Worm (Caenorhabditis elegans) whole organism, L4 larva: ENCODE measurements around the gene Y39E4B.6.

Experiments
- D1046.2 ChIP-seq: fragments of 200-800 bp; sonication (Bioruptor generic); IDR thresholded peaks from 2 replicates; pipeline ENCODE4 v1.3.6; 2022; ENCODE audit warnings: missing genetic modification characterization, missing compliant biosample characterization
- F37D6.2 ChIP-seq: sonication (generic microtip); optimal IDR thresholded peaks from 2 replicates; lab custom pipeline; 2016; ENCODE audit warnings: mild to moderate bottlenecking, missing genetic modification characterization, missing compliant biosample characterization
- R02D3.7 ChIP-seq: fragments of 150-350 bp; sonication (generic microtip); optimal IDR thresholded peaks from 3 replicates; lab custom pipeline; 2014; ENCODE audit warnings: missing biosample characterization, missing genetic modification characterization
- T20F7.1 ChIP-seq: fragments of 200-800 bp; sonication (Bioruptor generic); optimal IDR thresholded peaks from 2 replicates; lab custom pipeline; 2018; ENCODE audit warnings: mild to moderate bottlenecking, missing genetic modification characterization, missing compliant biosample characterization
- Y48G9A.11 ChIP-seq: fragments of 200-800 bp; sonication (Bioruptor generic); IDR thresholded peaks from 2 replicates; pipeline ENCODE4 v1.3.6; 2022; ENCODE audit warnings: missing genetic modification reagents, missing genetic modification characterization, missing compliant biosample characterization
- ZK337.2 ChIP-seq: fragments of 200-800 bp; sonication (Bioruptor generic); IDR thresholded peaks from 2 replicates; pipeline ENCODE4 v1.3.6; 2022; ENCODE audit warnings: missing genetic modification reagents, missing genetic modification characterization, missing compliant biosample characterization
- aha-1 ChIP-seq: fragments of 150-350 bp; peaks from one replicate; lab custom pipeline; 2014; ENCODE audit warnings: missing biosample characterization, missing genetic modification characterization
- ama-1 ChIP-seq: fragments of 150-350 bp; optimal IDR thresholded peaks from 2 replicates; lab custom pipeline; 2014; ENCODE audit warnings: inconsistent platforms, mixed read lengths
- arid-1 ChIP-seq: fragments of 200-800 bp; sonication (Bioruptor generic); conservative IDR thresholded peaks from 2 replicates; pipeline ENCODE4 v1.3.6; 2022; ENCODE audit warnings: missing genetic modification reagents, missing genetic modification characterization, missing compliant biosample characterization
- ceh-32 ChIP-seq: sonication (generic microtip); optimal IDR thresholded peaks from 2 replicates; lab custom pipeline; 2016; ENCODE audit warnings: mild to moderate bottlenecking, missing genetic modification characterization, missing compliant biosample characterization; ENCODE audit not compliant: poor library complexity
- dmd-6 ChIP-seq: fragments of 200-800 bp; sonication (Bioruptor generic); IDR thresholded peaks from 2 replicates; pipeline ENCODE4 v1.3.6; 2022; ENCODE audit warnings: missing genetic modification reagents, missing genetic modification characterization, missing compliant biosample characterization
- dmd-9 ChIP-seq: fragments of 200-800 bp; sonication (Bioruptor generic); IDR thresholded peaks from 2 replicates; pipeline ENCODE4 v1.3.6; 2022; ENCODE audit warnings: missing genetic modification reagents, missing genetic modification characterization, missing compliant biosample characterization
- dpl-1 ChIP-seq: fragments of 150-350 bp; optimal IDR thresholded peaks from 2 replicates; lab custom pipeline; 2014; ENCODE audit warnings: missing biosample characterization, missing genetic modification reagents, missing genetic modification characterization
- dve-1 ChIP-seq: sonication (generic microtip); optimal IDR thresholded peaks from 2 replicates; lab custom pipeline; 2017; ENCODE audit warnings: antibody characterized with exemption, mild to moderate bottlenecking, missing genetic modification characterization, missing compliant biosample characterization; ENCODE audit not compliant: insufficient read depth
- egl-27 ChIP-seq: sonication (generic microtip); optimal IDR thresholded peaks from 3 replicates; lab custom pipeline; 2017; ENCODE audit warnings: missing biosample characterization, missing genetic modification reagents, missing genetic modification characterization
- fkh-10 ChIP-seq: fragments of 150-350 bp; optimal IDR thresholded peaks from 2 replicates; lab custom pipeline; 2014; ENCODE audit warnings: missing biosample characterization, missing genetic modification reagents, missing genetic modification characterization
- fos-1 ChIP-seq: fragments of 150-350 bp; optimal IDR thresholded peaks from 2 replicates; lab custom pipeline; 2014; ENCODE audit warnings: missing biosample characterization, missing genetic modification characterization
- hlh-30 ChIP-seq: sonication (generic microtip); optimal IDR thresholded peaks from 2 replicates; lab custom pipeline; 2017; ENCODE audit warnings: antibody characterized with exemption, mild to moderate bottlenecking, missing genetic modification characterization, missing compliant biosample characterization; ENCODE audit not compliant: insufficient read depth
- hmg-1.1 ChIP-seq: fragments of 200-800 bp; sonication (Bioruptor generic); IDR thresholded peaks from 2 replicates; pipeline ENCODE4 v1.3.6; 2022; ENCODE audit warnings: missing genetic modification reagents, missing genetic modification characterization, missing compliant biosample characterization
- jun-1 ChIP-seq: fragments of 150-350 bp; optimal IDR thresholded peaks from 2 replicates; lab custom pipeline; 2014; ENCODE audit warnings: missing biosample characterization, missing genetic modification reagents, missing genetic modification characterization
- lim-7 ChIP-seq: fragments of 200-800 bp; sonication (Bioruptor generic); IDR thresholded peaks from 2 replicates; pipeline ENCODE4 v1.3.6; 2022; ENCODE audit warnings: missing genetic modification characterization, missing compliant biosample characterization
- lin-13 ChIP-seq: fragments of 150-350 bp; optimal IDR thresholded peaks from 2 replicates; lab custom pipeline; 2014; ENCODE audit warnings: missing biosample characterization, missing genetic modification reagents, missing genetic modification characterization
- lin-38 ChIP-seq: fragments of 200-800 bp; sonication (Bioruptor generic); IDR thresholded peaks from 2 replicates; pipeline ENCODE4 v1.3.6; 2022; ENCODE audit warnings: missing genetic modification reagents, missing genetic modification characterization, missing compliant biosample characterization
- lsy-2 ChIP-seq, 2 experiments: fragments of 150-350 bp in 1 of 2; sonication (generic microtip) in 1 of 2; optimal IDR thresholded peaks; 2 replicates each; lab custom pipeline; 2014 to 2017; ENCODE audit warnings: missing biosample characterization in 2 of 2, missing genetic modification characterization in 2 of 2
- madf-5 ChIP-seq, 2 experiments: fragments of 200-800 bp; sonication (Bioruptor generic); IDR thresholded peaks; 2 replicates each; pipeline ENCODE4 v1.3.6; 2022; ENCODE audit warnings: missing compliant biosample characterization in 2 of 2, missing genetic modification characterization in 2 of 2
- mdt-29 ChIP-seq: fragments of 200-800 bp; sonication (Bioruptor generic); IDR thresholded peaks from 2 replicates; pipeline ENCODE4 v1.3.6; 2022; ENCODE audit warnings: missing genetic modification reagents, missing genetic modification characterization, missing compliant biosample characterization
- mep-1 ChIP-seq: fragments of 150-350 bp; sonication (generic microtip); optimal IDR thresholded peaks from 3 replicates; lab custom pipeline; 2014; ENCODE audit warnings: missing biosample characterization, missing genetic modification characterization
- nhr-28 ChIP-seq: fragments of 150-350 bp; optimal IDR thresholded peaks from 2 replicates; lab custom pipeline; 2014; ENCODE audit warnings: missing biosample characterization, missing genetic modification characterization
- nhr-48 ChIP-seq: sonication (generic microtip); optimal IDR thresholded peaks from 2 replicates; lab custom pipeline; 2016; ENCODE audit warnings: mild to moderate bottlenecking, missing genetic modification characterization, missing compliant biosample characterization
- nhr-77 ChIP-seq: fragments of 150-350 bp; optimal IDR thresholded peaks from 2 replicates; lab custom pipeline; 2014; ENCODE audit warnings: missing biosample characterization, missing genetic modification characterization
- php-3 ChIP-seq: fragments of 200-800 bp; sonication (Bioruptor generic); IDR thresholded peaks from 2 replicates; pipeline ENCODE4 v1.3.6; 2022; ENCODE audit warnings: missing genetic modification reagents, missing genetic modification characterization, missing compliant biosample characterization
- rbr-2 ChIP-seq: sonication (generic microtip); optimal IDR thresholded peaks from 2 replicates; lab custom pipeline; 2016; ENCODE audit warnings: missing genotype, missing genetic modification characterization, missing compliant biosample characterization
- set-16 ChIP-seq: fragments of 200-800 bp; sonication (Bioruptor generic); IDR thresholded peaks from 2 replicates; pipeline ENCODE4 v1.3.6; 2022; ENCODE audit warnings: missing genetic modification reagents, missing genetic modification characterization, missing compliant biosample characterization
- tra-1 ChIP-seq: fragments of 200-800 bp; sonication (Bioruptor generic); IDR thresholded peaks from 2 replicates; pipeline ENCODE4 v1.3.6; 2022; ENCODE audit warnings: missing genetic modification reagents, missing genetic modification characterization, missing compliant biosample characterization
- unc-130 ChIP-seq: sonication (generic microtip); optimal IDR thresholded peaks from 2 replicates; lab custom pipeline; 2016; ENCODE audit warnings: missing genetic modification reagents, missing genetic modification characterization, missing compliant biosample characterization
- vab-7 ChIP-seq: fragments of 200-800 bp; sonication (Bioruptor generic); IDR thresholded peaks from 2 replicates; pipeline ENCODE4 v1.3.6; 2022; ENCODE audit warnings: missing genetic modification reagents, missing genetic modification characterization, missing compliant biosample characterization
- zag-1 ChIP-seq: fragments of 150-350 bp; optimal IDR thresholded peaks from 2 replicates; lab custom pipeline; 2014; ENCODE audit warnings: missing biosample characterization, missing genetic modification characterization

The Y39E4B.6 gene

ce11 chrIII:13105911-13106310 lies 35.4 kb downstream of the Y39E4B.6 start (continued):
- TF ChIP-seq jun-1 (no peak), lsy-2 (tag; optimal IDR thresholded peaks at IDR 0.05; lab: Kevin White, UChicago) (peak in 1 of 2 experiments; percentile 63), F37D6.2 (tag; lab: Kevin White, UChicago) (no peak), arid-1 (GFP tag; lab: Robert Waterston, UW) (no peak), nhr-48 (tag; lab: Kevin White, UChicago) (no peak), lin-38 (GFP tag; lab: Robert Waterston, UW) (no peak), hlh-30 (tag; lab: Kevin White, UChicago) (peak; percentile 53), dpl-1 (GFP tag; lab: Kevin White, UChicago) (no peak), fkh-10 (GFP tag; lab: Kevin White, UChicago) (peak; percentile 81), vab-7 (GFP tag; lab: Robert Waterston, UW) (no peak), D1046.2 (no peak), ceh-32 (tag; lab: Kevin White, UChicago) (no peak), php-3 (GFP tag; lab: Robert Waterston, UW) (no peak), hmg-1.1 (peak; percentile 70), T20F7.1 (GFP tag; lab: Kevin White, UChicago) (no peak), nhr-77 (tag; lab: Kevin White, UChicago) (no peak), madf-5 (GFP tag; IDR thresholded peaks at IDR 0.05; lab: Robert Waterston, UW) (no peak), rbr-2 (tag; lab: Kevin White, UChicago) (no peak), dmd-6 (GFP tag; lab: Robert Waterston, UW) (no peak), mdt-29 (no peak), nhr-28 (peak; percentile 84), ZK337.2 (GFP tag; lab: Robert Waterston, UW) (no peak), unc-130 (GFP tag; lab: Kevin White, UChicago) (no peak), Y48G9A.11 (GFP tag; lab: Robert Waterston, UW) (no peak), R02D3.7 (tag; lab: Kevin White, UChicago) (no peak), mep-1 (tag; lab: Kevin White, UChicago) (peak; percentile 25), lim-7 (GFP tag; lab: Robert Waterston, UW) (no peak), set-16 (GFP tag; lab: Robert Waterston, UW) (no peak), fos-1 (tag; lab: Kevin White, UChicago) (no peak), egl-27 (tag; lab: Kevin White, UChicago) (no peak)
- TF ChIP-seq, all 104 proteins: peak for 8

- TF ChIP-seq dmd-9 (no peak), rbr-2 (tag; lab: Kevin White, UChicago) (no peak), set-16 (GFP tag; lab: Robert Waterston, UW) (no peak), zag-1 (tag; lab: Kevin White, UChicago) (no peak), tra-1 (GFP tag; lab: Robert Waterston, UW) (no peak), F37D6.2 (tag; lab: Kevin White, UChicago) (no peak)
These were observed 36.8 kb downstream of the Y39E4B.6 start, which contains the start of gene dhhc-8 for ce11 chrIII:13107307-13107706. Gene dhhc-8, plus strand, starts transcription at chrIII:13107607.

- TF ChIP-seq dve-1 (tag; lab: Kevin White, UChicago) (no peak), lin-13 (no peak), ama-1 (lab: Kevin White, UChicago) (no peak), aha-1 (tag; lab: Kevin White, UChicago) (peak; percentile 93), nhr-77 (tag; lab: Kevin White, UChicago) (no peak)
These were observed 47.9 kb downstream of the Y39E4B.6 start for ce11 chrIII:13118460-13118859.
